Fruit fly (Drosophila melanogaster): Measurements from ENCODE around the gene CG6656.

CG6656 gene

DNA sequence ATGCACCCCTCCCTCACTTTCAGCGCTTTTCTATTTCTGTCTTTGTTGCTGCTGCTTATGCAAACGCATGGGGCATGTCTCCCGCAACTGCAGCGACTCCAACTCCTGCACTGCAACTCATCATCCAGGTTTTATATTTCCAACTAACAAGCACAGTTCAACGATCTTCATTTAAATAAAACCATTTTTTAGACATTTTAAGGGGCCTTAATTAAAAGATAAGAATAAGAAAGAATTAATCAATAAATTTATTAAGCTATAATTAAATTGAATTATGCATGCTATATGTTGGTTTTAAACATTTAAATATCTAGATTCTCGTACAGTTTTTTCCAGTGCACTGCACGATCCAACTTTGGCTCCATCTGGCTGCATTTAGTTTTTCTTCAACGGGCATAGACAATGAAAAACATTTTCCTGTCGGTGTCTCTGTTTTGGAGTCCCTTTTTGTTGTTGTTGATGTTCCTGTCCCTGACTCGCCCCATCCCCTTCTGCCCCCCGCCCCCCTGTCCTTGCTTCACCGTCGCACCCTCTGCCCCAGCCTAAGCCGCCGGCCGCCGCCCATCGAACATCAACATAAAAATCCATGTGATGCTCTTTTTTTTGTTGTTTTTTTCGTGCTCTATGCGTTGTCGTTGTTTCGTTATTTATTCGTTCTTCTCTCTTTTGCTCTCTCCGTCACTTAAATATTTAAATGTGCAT lies 46.2 kb upstream of the CG6656 start (continued):
- TF ChIP-seq eg (GFP tag; IDR thresholded peaks at IDR 0.05) (peak; percentile 76), CG34406 (GFP tag; optimal IDR thresholded peaks at IDR 0.05) (peak; percentile 57), CG6854 (GFP tag; optimal IDR thresholded peaks at IDR 0.05) (no peak), CG8119 (GFP tag; IDR thresholded peaks at IDR 0.05) (peak; percentile 92), CG6808 (GFP tag; optimal IDR thresholded peaks at IDR 0.05) (peak; percentile 77), dac (GFP tag; optimal IDR thresholded peaks at IDR 0.05) (peak; percentile 78), Eip75B (GFP tag; optimal IDR thresholded peaks at IDR 0.05) (peak; percentile 64), svp (GFP tag) (peak; percentile 50), CG4318 (GFP tag; optimal IDR thresholded peaks at IDR 0.05) (peak; percentile 90), Ets21C (GFP tag; optimal IDR thresholded peaks at IDR 0.05) (no peak), pdm3 (GFP tag; optimal IDR thresholded peaks at IDR 0.05) (peak; percentile 67), fd85E (GFP tag; optimal IDR thresholded peaks at IDR 0.05) (no peak), Lpt (GFP tag; optimal IDR thresholded peaks at IDR 0.05) (peak; percentile 84), lz (GFP tag; optimal IDR thresholded peaks at IDR 0.05) (peak; percentile 0), Gug (GFP tag; IDR thresholded peaks at IDR 0.05) (peak; percentile 80), CG11902 (GFP tag; optimal IDR thresholded peaks at IDR 0.05) (no peak), Smox (GFP tag; optimal IDR thresholded peaks at IDR 0.05) (no peak)

DNA sequence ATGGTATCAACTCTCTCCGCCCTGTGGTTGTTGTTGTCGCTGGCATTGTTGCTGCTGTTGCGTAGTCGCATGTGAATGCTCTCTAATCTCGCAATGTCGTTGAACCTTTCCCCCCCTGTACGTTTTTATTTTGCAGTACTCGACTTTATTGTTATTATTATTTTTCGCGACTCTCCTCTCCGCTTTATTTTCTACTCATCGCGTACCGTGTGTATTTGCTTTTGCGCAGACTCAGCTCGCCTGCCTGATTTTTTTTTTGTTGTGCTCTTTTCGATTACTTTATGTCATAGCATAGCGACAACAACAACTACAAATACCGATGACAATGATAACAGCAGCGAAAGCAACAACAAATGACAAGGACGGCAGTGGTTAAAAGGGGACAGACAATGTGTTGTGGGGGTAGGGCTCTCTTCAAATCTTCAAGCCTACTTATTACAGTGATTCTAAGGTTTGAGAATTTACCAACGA lies 45.6 kb upstream of the CG6656 start:
- TF ChIP-seq Met (GFP tag; optimal IDR thresholded peaks at IDR 0.05) (peak; percentile 39), ss (GFP tag; optimal IDR thresholded peaks at IDR 0.05) (no peak), CG16779 (tag; optimal IDR thresholded peaks at IDR 0.05) (no peak), vri (GFP tag; optimal IDR thresholded peaks at IDR 0.05) (peak; percentile 98), CG15336 (GFP tag; IDR thresholded peaks at IDR 0.05) (no peak), CG34406 (GFP tag; optimal IDR thresholded peaks at IDR 0.05) (no peak), Gug (GFP tag; IDR thresholded peaks at IDR 0.05) (no peak), CG11762 (GFP tag; optimal IDR thresholded peaks at IDR 0.05; ENCODE audit: insufficient read depth) (no peak), Lpt (GFP tag; optimal IDR thresholded peaks at IDR 0.05) (no peak), CG8119 (GFP tag; IDR thresholded peaks at IDR 0.05) (no peak), CG4318 (GFP tag; optimal IDR thresholded peaks at IDR 0.05) (no peak), Eip93F (GFP tag; optimal IDR thresholded peaks at IDR 0.05) (peak; percentile 18), fd59A (GFP tag; optimal IDR thresholded peaks at IDR 0.05) (peak; percentile 36), CG3032 (tag; optimal IDR thresholded peaks at IDR 0.05) (peak; percentile 53), CG31627 (GFP tag; optimal IDR thresholded peaks at IDR 0.05) (peak; percentile 36), CG7368 (GFP tag; optimal IDR thresholded peaks at IDR 0.05) (no peak), Sox15 (GFP tag; optimal IDR thresholded peaks at IDR 0.05) (no peak), Hr39 (GFP tag; optimal IDR thresholded peaks at IDR 0.05) (peak; percentile 29), Blimp-1 (GFP tag; optimal IDR thresholded peaks at IDR 0.05) (no peak), CG6854 (GFP tag; optimal IDR thresholded peaks at IDR 0.05) (peak; percentile 26), eg (GFP tag; IDR thresholded peaks at IDR 0.05) (peak; percentile 21; the same call in 2 of the 3 replicates), Eip75B (GFP tag; optimal IDR thresholded peaks at IDR 0.05) (peak; percentile 54), CG6163 (GFP tag; IDR thresholded peaks at IDR 0.05) (no peak; the same call in none of the 3 replicates), salr (GFP tag; optimal IDR thresholded peaks at IDR 0.05) (peak in 1 of 2 experiments; percentile 22), esn (GFP tag; optimal IDR thresholded peaks at IDR 0.05) (peak; percentile 48), CG6792 (GFP tag; optimal IDR thresholded peaks at IDR 0.05) (no peak), Hr38 (GFP tag; optimal IDR thresholded peaks at IDR 0.05) (no peak), achi (GFP tag; optimal IDR thresholded peaks at IDR 0.05) (peak; percentile 25), CG9139 (GFP tag; optimal IDR thresholded peaks at IDR 0.05) (no peak), Ets21C (GFP tag; optimal IDR thresholded peaks at IDR 0.05) (no peak), cyc (GFP tag; optimal IDR thresholded peaks at IDR 0.05) (peak; percentile 35), CG8319 (GFP tag; optimal IDR thresholded peaks at IDR 0.05) (no peak), fd85E (GFP tag; optimal IDR thresholded peaks at IDR 0.05) (no peak), pdm3 (GFP tag; optimal IDR thresholded peaks at IDR 0.05) (peak; percentile 34), CG10631 (GFP tag; optimal IDR thresholded peaks at IDR 0.05) (peak; percentile 2), CG10669 (GFP tag; optimal IDR thresholded peaks at IDR 0.05) (peak; percentile 62), Eip78C (GFP tag) (peak; percentile 83), CG8632 (GFP tag; optimal IDR thresholded peaks at IDR 0.05) (no peak), CG6808 (GFP tag; optimal IDR thresholded peaks at IDR 0.05) (peak; percentile 13), OdsH (GFP tag; optimal IDR thresholded peaks at IDR 0.05) (no peak), topi (GFP tag; optimal IDR thresholded peaks at IDR 0.05) (peak; percentile 52), dac (GFP tag; optimal IDR thresholded peaks at IDR 0.05) (no peak), Ets96B (tag; optimal IDR thresholded peaks at IDR 0.05) (peak; percentile 59)
